Fruit fly (Drosophila melanogaster) whole organism, embryonic: ENCODE measurements around the gene Kyat.

Experiments
- Aef1 ChIP-seq: fragments of 200-800 bp; sonication (Bioruptor generic); IDR thresholded peaks from 3 replicates; pipeline ENCODE4 v1.3.6; 2022; ENCODE audit warnings: missing biosample characterization, missing genetic modification characterization
- BtbVII ChIP-seq: fragments of 200-800 bp; sonication (Bioruptor generic); optimal IDR thresholded peaks from 3 replicates; lab custom pipeline; 2017; ENCODE audit warnings: missing biosample characterization, mild to moderate bottlenecking, missing genetic modification characterization
- CG10366 ChIP-seq: fragments of 200-800 bp; sonication (Bioruptor generic); IDR thresholded peaks from 2 replicates; pipeline ENCODE4 v1.3.6; 2022; ENCODE audit warnings: missing biosample characterization, missing genetic modification characterization
- CG11560 ChIP-seq: fragments of 200-800 bp; sonication (Bioruptor generic); IDR thresholded peaks from 3 replicates; pipeline ENCODE4 v1.3.6; 2022; ENCODE audit warnings: missing biosample characterization, missing genetic modification characterization
- CG12104 ChIP-seq: fragments of 200-800 bp; sonication (Bioruptor generic); optimal IDR thresholded peaks from 3 replicates; lab custom pipeline; 2016; ENCODE audit warnings: missing biosample characterization, missing genetic modification characterization
- CG12391 ChIP-seq: fragments of 200-800 bp; sonication (Bioruptor generic); optimal IDR thresholded peaks from 3 replicates; lab custom pipeline; 2018; ENCODE audit warnings: missing biosample characterization, mild to moderate bottlenecking, missing genetic modification characterization, moderate library complexity
- CG12769 ChIP-seq: fragments of 200-800 bp; sonication (Bioruptor generic); optimal IDR thresholded peaks from 2 replicates; lab custom pipeline; 2019; ENCODE audit warnings: missing biosample characterization, mild to moderate bottlenecking, missing genetic modification characterization, moderate library complexity
- CG13123 ChIP-seq: fragments of 200-800 bp; sonication (Bioruptor generic); optimal IDR thresholded peaks from 2 replicates; lab custom pipeline; 2016; ENCODE audit warnings: missing biosample characterization, missing genetic modification characterization
- CG14860 ChIP-seq: fragments of 200-800 bp; sonication (Bioruptor generic); IDR thresholded peaks from 3 replicates; pipeline ENCODE4 v1.3.6; 2022; ENCODE audit warnings: missing biosample characterization, missing genetic modification characterization; ENCODE audit not compliant: partially characterized antibody
- CG15269 ChIP-seq: fragments of 200-800 bp; sonication (Bioruptor generic); optimal IDR thresholded peaks from 2 replicates; lab custom pipeline; 2018; ENCODE audit warnings: missing biosample characterization, mild to moderate bottlenecking, missing genetic modification characterization, moderate library complexity
- CG1603 ChIP-seq: fragments of 200-800 bp; sonication (Bioruptor generic); optimal IDR thresholded peaks from 2 replicates; lab custom pipeline; 2019; ENCODE audit warnings: missing biosample characterization, mild to moderate bottlenecking, missing genetic modification characterization, moderate library complexity
- CG17612 ChIP-seq: fragments of 200-800 bp; sonication (Bioruptor generic); IDR thresholded peaks from 2 replicates; pipeline ENCODE4 v1.3.6; 2022; ENCODE audit warnings: missing biosample characterization, missing genetic modification characterization
- CG17912 ChIP-seq: fragments of 200-800 bp; sonication (Bioruptor generic); optimal IDR thresholded peaks from 2 replicates; lab custom pipeline; 2018; ENCODE audit warnings: missing biosample characterization, mild to moderate bottlenecking, missing genetic modification characterization
- CG18764 ChIP-seq: fragments of 200-800 bp; sonication (Bioruptor generic); optimal IDR thresholded peaks from 3 replicates; lab custom pipeline; 2016; ENCODE audit warnings: missing biosample characterization, missing genetic modification characterization
- CG2120 ChIP-seq: fragments of 200-800 bp; sonication (Bioruptor generic); optimal IDR thresholded peaks from 3 replicates; lab custom pipeline; 2016; ENCODE audit warnings: missing biosample characterization, missing genetic modification characterization
- CG2678 ChIP-seq: fragments of 200-800 bp; sonication (Bioruptor generic); optimal IDR thresholded peaks from 3 replicates; lab custom pipeline; 2019; ENCODE audit warnings: missing biosample characterization, mild to moderate bottlenecking, missing genetic modification characterization, moderate library complexity
- CG3163 ChIP-seq: fragments of 200-800 bp; sonication (Bioruptor generic); optimal IDR thresholded peaks from 3 replicates; lab custom pipeline; 2016; ENCODE audit warnings: missing biosample characterization, missing genetic modification characterization
- CG6813 ChIP-seq: fragments of 200-800 bp; sonication (Bioruptor generic); optimal IDR thresholded peaks from 2 replicates; lab custom pipeline; 2017; ENCODE audit warnings: missing biosample characterization, missing genetic modification characterization, mild to moderate bottlenecking, moderate library complexity, missing genetic modification reagents
- CG7271 ChIP-seq: fragments of 200-800 bp; sonication (Bioruptor generic); optimal IDR thresholded peaks from 2 replicates; lab custom pipeline; 2018; ENCODE audit warnings: missing biosample characterization, mild to moderate bottlenecking, missing genetic modification characterization, moderate library complexity
- CG9609 ChIP-seq: fragments of 200-800 bp; sonication (Bioruptor generic); optimal IDR thresholded peaks from 3 replicates; lab custom pipeline; 2016; ENCODE audit warnings: missing biosample characterization, missing genetic modification characterization
- CoRest ChIP-seq: fragments of 200-800 bp; sonication (Bioruptor generic); optimal IDR thresholded peaks from 3 replicates; lab custom pipeline; 2018; ENCODE audit warnings: missing biosample characterization, mild to moderate bottlenecking, missing genetic modification characterization, moderate library complexity
- D ChIP-seq, 2 experiments: fragments of 200-800 bp in 1 of 2; fragments of >200 bp in 1 of 2; sonication (Bioruptor generic) in 1 of 2; optimal IDR thresholded peaks; 2 replicates in 1 of 2; 3 replicates in 1 of 2; lab custom pipeline; 2017; ENCODE audit warnings: mild to moderate bottlenecking in 1 of 2, missing biosample characterization in 1 of 2, missing genetic modification characterization in 1 of 2, missing genetic modification reagents in 1 of 2
- Fer1 ChIP-seq: fragments of 200-800 bp; sonication (Bioruptor generic); optimal IDR thresholded peaks from 2 replicates; lab custom pipeline; 2017; ENCODE audit warnings: missing biosample characterization, mild to moderate bottlenecking, missing genetic modification characterization
- HmgD ChIP-seq: fragments of 200-800 bp; sonication (Bioruptor generic); optimal IDR thresholded peaks from 3 replicates; lab custom pipeline; 2016; ENCODE audit warnings: missing biosample characterization, missing genetic modification characterization
- Hr51 ChIP-seq, 2 experiments: fragments of 200-800 bp; sonication (Bioruptor generic); optimal IDR thresholded peaks; 2 replicates in 1 of 2; 3 replicates in 1 of 2; lab custom pipeline; 2016 to 2018; ENCODE audit warnings: missing biosample characterization in 2 of 2, missing genetic modification characterization in 2 of 2, mild to moderate bottlenecking in 1 of 2, moderate library complexity in 1 of 2
- Oli ChIP-seq: fragments of 200-800 bp; sonication (Bioruptor generic); optimal IDR thresholded peaks from 2 replicates; lab custom pipeline; 2018; ENCODE audit warnings: missing biosample characterization, mild to moderate bottlenecking, missing genetic modification characterization, moderate library complexity
- PHDP ChIP-seq: fragments of 200-800 bp; sonication (Bioruptor generic); optimal IDR thresholded peaks from 3 replicates; lab custom pipeline; 2018; ENCODE audit warnings: missing biosample characterization, mild to moderate bottlenecking, missing genetic modification characterization, moderate library complexity
- Ptx1 ChIP-seq: fragments of 200-800 bp; sonication (Bioruptor generic); IDR thresholded peaks from 2 replicates; pipeline ENCODE4 v1.3.6; 2022; ENCODE audit warnings: missing biosample characterization, missing genetic modification characterization
- Taf1 ChIP-seq: fragments of 200-800 bp; sonication (Bioruptor generic); IDR thresholded peaks from 2 replicates; pipeline ENCODE4 v1.3.6; 2022; ENCODE audit warnings: missing biosample characterization, missing genetic modification characterization
- Xrp1 ChIP-seq: fragments of 200-800 bp; sonication (Bioruptor generic); IDR thresholded peaks from 2 replicates; pipeline ENCODE4 v1.3.6; 2022; ENCODE audit warnings: missing biosample characterization, missing genetic modification characterization
- ac ChIP-seq: fragments of 200-800 bp; sonication (Bioruptor generic); optimal IDR thresholded peaks from 3 replicates; lab custom pipeline; 2017; ENCODE audit warnings: missing biosample characterization, mild to moderate bottlenecking, missing genetic modification characterization
- ase ChIP-seq: fragments of 200-800 bp; sonication (Bioruptor generic); IDR thresholded peaks from 3 replicates; pipeline ENCODE4 v1.3.6; 2022; ENCODE audit warnings: missing biosample characterization, missing genetic modification characterization
- chif ChIP-seq, 2 experiments: fragments of 200-800 bp; sonication (Bioruptor generic); optimal IDR thresholded peaks; 3 replicates each; lab custom pipeline; 2016; ENCODE audit warnings: missing biosample characterization in 2 of 2, missing genetic modification characterization in 2 of 2
- chm ChIP-seq: fragments of 200-800 bp; sonication (Bioruptor generic); IDR thresholded peaks from 2 replicates; pipeline ENCODE4 v1.3.6; 2022; ENCODE audit warnings: missing biosample characterization, missing genetic modification characterization
- crol ChIP-seq: fragments of 200-800 bp; sonication (Bioruptor generic); IDR thresholded peaks from 2 replicates; pipeline ENCODE4 v1.3.6; 2022; ENCODE audit warnings: missing biosample characterization, missing genetic modification characterization
- gem ChIP-seq: fragments of 200-800 bp; sonication (Bioruptor generic); optimal IDR thresholded peaks from 2 replicates; lab custom pipeline; 2019; ENCODE audit warnings: missing biosample characterization, mild to moderate bottlenecking, missing genetic modification characterization, moderate library complexity
- grau ChIP-seq: fragments of 200-800 bp; optimal IDR thresholded peaks from 3 replicates; lab custom pipeline; 2019; ENCODE audit warnings: missing biosample characterization, mild to moderate bottlenecking, missing genetic modification characterization, moderate library complexity
- klu ChIP-seq: fragments of 200-800 bp; sonication (Bioruptor generic); IDR thresholded peaks from 2 replicates; pipeline ENCODE4 v1.3.6; 2022; ENCODE audit warnings: missing biosample characterization, missing genetic modification characterization
- lov ChIP-seq, 2 experiments: fragments of 200-800 bp in 1 of 2; fragments of >200 bp in 1 of 2; sonication (Bioruptor generic) in 1 of 2; IDR thresholded peaks in 1 of 2; optimal IDR thresholded peaks in 1 of 2; 2 replicates in 1 of 2; 3 replicates in 1 of 2; pipeline versions ENCODE4 v1.3.6 to Lab custom; 2017 to 2022; ENCODE audit warnings: missing biosample characterization in 1 of 2, missing genetic modification characterization in 1 of 2
- oc ChIP-seq: fragments of 200-800 bp; sonication (Bioruptor generic); optimal IDR thresholded peaks from 2 replicates; lab custom pipeline; 2018; ENCODE audit warnings: missing biosample characterization, mild to moderate bottlenecking, missing genetic modification characterization, moderate library complexity
- schlank ChIP-seq: fragments of 200-800 bp; sonication (Bioruptor generic); optimal IDR thresholded peaks from 2 replicates; lab custom pipeline; 2018; ENCODE audit warnings: missing biosample characterization, mild to moderate bottlenecking, missing genetic modification characterization
- tio ChIP-seq: fragments of 200-800 bp; sonication (Bioruptor generic); optimal IDR thresholded peaks from 2 replicates; lab custom pipeline; 2017; ENCODE audit warnings: missing biosample characterization, missing genetic modification characterization, inconsistent platforms
- tll ChIP-seq, 2 experiments: fragments of 200-800 bp in 1 of 2; fragments of >200 bp in 1 of 2; sonication (Bioruptor generic) in 1 of 2; optimal IDR thresholded peaks; 2 replicates each; lab custom pipeline; 2017 to 2019; ENCODE audit warnings: missing biosample characterization in 2 of 2, missing genetic modification characterization in 2 of 2, mild to moderate bottlenecking in 1 of 2, moderate library complexity in 1 of 2
- tup ChIP-seq: fragments of 200-800 bp; sonication (Bioruptor generic); optimal IDR thresholded peaks from 2 replicates; lab custom pipeline; 2016; ENCODE audit warnings: missing biosample characterization, mild to moderate bottlenecking, missing genetic modification characterization, moderate library complexity
- vnd ChIP-seq: fragments of 200-800 bp; sonication (Bioruptor generic); IDR thresholded peaks from 3 replicates; pipeline ENCODE4 v1.3.6; 2022; ENCODE audit warnings: missing biosample characterization, missing genetic modification characterization; ENCODE audit not compliant: partially characterized antibody
- zen ChIP-seq: fragments of 200-800 bp; sonication (Bioruptor generic); optimal IDR thresholded peaks from 3 replicates; lab custom pipeline; 2018; ENCODE audit warnings: missing biosample characterization, mild to moderate bottlenecking, missing genetic modification characterization, moderate library complexity

The Kyat gene

DNA sequence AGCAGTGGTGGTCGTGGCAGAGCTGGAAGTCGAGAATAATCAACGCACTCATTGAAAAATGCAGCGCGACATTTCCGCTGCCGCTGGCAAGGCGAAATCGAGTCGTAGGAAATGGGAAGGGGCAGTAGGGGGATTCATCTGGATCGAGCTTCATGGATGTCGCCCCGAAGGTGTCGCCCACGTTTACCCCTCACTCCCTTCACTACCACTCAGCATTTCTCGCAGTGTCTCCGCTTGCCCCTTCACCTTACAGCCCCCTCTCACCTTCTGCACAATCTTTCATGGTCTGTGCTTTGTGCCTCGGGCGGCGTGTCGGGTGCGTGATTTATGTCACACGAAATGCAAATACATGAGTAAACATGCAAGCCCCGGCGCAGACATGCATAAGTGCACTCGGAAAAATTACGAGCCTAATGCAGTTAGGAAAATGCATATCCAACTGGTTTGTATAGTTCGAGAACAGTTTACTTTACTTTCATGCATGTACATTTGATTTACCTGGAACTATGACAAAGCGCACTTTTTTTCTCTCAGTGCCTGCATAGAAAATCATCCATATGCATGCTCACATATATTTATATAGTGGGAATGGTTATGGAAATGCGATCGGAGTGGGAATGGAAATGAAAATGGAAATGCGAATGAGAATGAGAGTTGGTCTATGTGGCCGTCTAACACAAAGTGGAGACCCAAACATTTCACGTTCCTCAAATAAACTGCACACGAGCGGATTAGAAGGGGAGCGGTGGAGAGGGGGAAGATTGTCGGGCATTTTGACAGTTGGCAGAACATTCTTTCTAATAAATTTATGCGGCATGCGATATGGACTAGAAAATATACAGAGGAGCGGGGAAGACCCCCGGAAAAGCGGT, 27.3 kb upstream of the Kyat start (continued):
- TF ChIP-seq CG17612 (GFP tag; lab: Robert Waterston, UW) (peak; percentile 66; the same call in 1 of the 2 replicates), ac (peak; percentile 44), Aef1 (GFP tag; lab: Robert Waterston, UW) (peak; percentile 79), CG10366 (GFP tag; lab: Robert Waterston, UW) (peak; percentile 89), CG12391 (tag; lab: Kevin White, UChicago) (peak; percentile 90), CG15269 (tag; lab: Kevin White, UChicago) (peak; percentile 69), CG2120 (no peak), CG11560 (tag; lab: Robert Waterston, UW) (peak; percentile 66), HmgD (GFP tag; lab: Kevin White, UChicago) (peak; percentile 70), BtbVII (GFP tag; lab: Kevin White, UChicago) (peak; percentile 37), tup (GFP tag; lab: Kevin White, UChicago) (peak; percentile 52), tio (GFP tag; lab: Kevin White, UChicago) (peak; percentile 88), CG7271 (tag; lab: Kevin White, UChicago) (no peak), CG13123 (GFP tag; lab: Kevin White, UChicago) (peak; percentile 88), CoRest (tag; lab: Kevin White, UChicago) (peak; percentile 92), grau (tag; lab: Kevin White, UChicago) (peak; percentile 82), zen (tag; lab: Kevin White, UChicago) (peak; percentile 66), lov (optimal IDR thresholded peaks at IDR 0.05; lab: Kevin White, UChicago) (no peak), lov (GFP tag; IDR thresholded peaks at IDR 0.05; lab: Robert Waterston, UW) (peak; percentile 94), vnd (GFP tag; lab: Robert Waterston, UW) (no peak), Ptx1 (GFP tag; lab: Robert Waterston, UW) (peak; percentile 92)
- TF ChIP-seq, all 482 proteins: peak for 385

DNA sequence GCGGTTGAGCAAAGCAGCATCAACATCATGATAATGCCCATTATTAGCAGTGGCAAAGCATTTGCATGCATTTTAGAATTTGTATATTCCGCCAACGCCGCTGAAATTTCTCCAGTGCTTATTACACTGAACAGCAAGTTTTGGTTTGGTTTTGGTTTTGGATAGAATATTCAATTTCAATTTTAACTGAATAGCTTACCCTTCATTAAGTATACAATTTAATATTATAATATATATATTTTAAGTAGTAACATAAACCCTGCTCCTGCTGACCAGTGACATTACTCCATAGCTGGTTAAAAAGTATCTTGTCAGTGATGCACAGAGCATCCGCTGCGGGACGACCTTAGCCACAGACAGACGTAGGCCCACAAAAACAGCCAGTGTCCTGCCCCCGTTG, 25.1 kb upstream of the Kyat start:
- no peak for TF ChIP-seq tll (GFP tag; optimal IDR thresholded peaks at IDR 0.05; lab: Kevin White, UChicago)
- TF ChIP-seq CG1603 (tag; lab: Kevin White, UChicago), result no peak
- no peak for TF ChIP-seq CG12104 (GFP tag; lab: Kevin White, UChicago)
- TF ChIP-seq CG6813 (GFP tag; lab: Kevin White, UChicago), result no peak
- TF ChIP-seq CG14860 (GFP tag; lab: Robert Waterston, UW), result no peak
- no peak for TF ChIP-seq CG18764 (GFP tag; lab: Kevin White, UChicago)
- TF ChIP-seq crol (GFP tag; lab: Robert Waterston, UW), result no peak
- no peak for TF ChIP-seq oc (tag; lab: Kevin White, UChicago)
- no peak for TF ChIP-seq CG9609 (GFP tag; lab: Kevin White, UChicago)
- no peak for TF ChIP-seq ase (GFP tag; lab: Robert Waterston, UW)
- peak; percentile 38 for TF ChIP-seq gem (tag; lab: Kevin White, UChicago)
- TF ChIP-seq D (optimal IDR thresholded peaks at IDR 0.05; lab: Kevin White, UChicago), result no peak
- TF ChIP-seq D (GFP tag; optimal IDR thresholded peaks at IDR 0.05; lab: Kevin White, UChicago), result no peak
- no peak for TF ChIP-seq schlank
- TF ChIP-seq Taf1 (GFP tag; lab: Robert Waterston, UW), result no peak
- no peak for TF ChIP-seq CG12769
- TF ChIP-seq CG2678, result peak; percentile 5
- 0 out of 2 replicates have a peak, but pooled peaks have one; percentile 11 for TF ChIP-seq Xrp1
- peak in 1 of 2 experiments; percentile 21 for TF ChIP-seq Hr51 (GFP tag; optimal IDR thresholded peaks at IDR 0.05; lab: Kevin White, UChicago)
- TF ChIP-seq chm, result no peak
- no peak for TF ChIP-seq klu (GFP tag; lab: Robert Waterston, UW)
- TF ChIP-seq CG3163 (GFP tag; lab: Kevin White, UChicago), result no peak
- TF ChIP-seq CG17912 (GFP tag; lab: Kevin White, UChicago), result no peak
- TF ChIP-seq PHDP, result no peak
- no peak for TF ChIP-seq Fer1 (GFP tag; lab: Kevin White, UChicago)
- peak; percentile 6 for TF ChIP-seq Oli (tag; lab: Kevin White, UChicago)
- TF ChIP-seq chif (GFP tag; optimal IDR thresholded peaks at IDR 0.05; lab: Kevin White, UChicago), result no peak
